ENCODE assay signal across 3 fruit fly cellular contexts in genomic region chr3L:19495991-19496588, dm6.
TF ChIP-seq lines count a peak whose summit lies in the region.

No protein-coding gene starts in this region.

- TF ChIP-seq CTCF in whole organism, embryonic (GFP tag; optimal IDR thresholded peaks at IDR 0.05; lab: Kevin White, UChicago) = no peak

TF ChIP-seq in whole organism, adult, 20 proteins besides CTCF, POLR2A, EP300 and RAD21:
- TF ChIP-seq CG7101 (tag; optimal IDR thresholded peaks at IDR 0.05; lab: Kevin White, UChicago) = peak; percentile 10
- TF ChIP-seq kay (GFP tag; lab: Kevin White, UChicago; ENCODE audit: borderline replicate concordance) = peak; percentile 81
- no peak for TF ChIP-seq CG33017 (tag; optimal IDR thresholded peaks at IDR 0.05; lab: Kevin White, UChicago)
- peak; percentile 9 for TF ChIP-seq pad (GFP tag; optimal IDR thresholded peaks at IDR 0.05; lab: Kevin White, UChicago)
- TF ChIP-seq tj (GFP tag; optimal IDR thresholded peaks at IDR 0.05; lab: Kevin White, UChicago) = peak; percentile 96
- TF ChIP-seq cic (GFP tag; optimal IDR thresholded peaks at IDR 0.05; lab: Kevin White, UChicago) = peak; percentile 75
- no peak for TF ChIP-seq Hr96 (GFP tag; optimal IDR thresholded peaks at IDR 0.05; lab: Kevin White, UChicago)
- TF ChIP-seq bab1 (GFP tag; optimal IDR thresholded peaks at IDR 0.05; lab: Kevin White, UChicago) = no peak
- TF ChIP-seq Mnt (GFP tag; optimal IDR thresholded peaks at IDR 0.05; lab: Kevin White, UChicago) = no peak
- TF ChIP-seq Crg-1 (GFP tag; optimal IDR thresholded peaks at IDR 0.05; lab: Kevin White, UChicago) = no peak
- peak; percentile 28 for TF ChIP-seq CG12768 (GFP tag; optimal IDR thresholded peaks at IDR 0.05; lab: Kevin White, UChicago)
- TF ChIP-seq CG14711 (tag; optimal IDR thresholded peaks at IDR 0.05; lab: Kevin White, UChicago) = peak; percentile 27
- TF ChIP-seq ovo (GFP tag; optimal IDR thresholded peaks at IDR 0.05; lab: Kevin White, UChicago) = no peak
- TF ChIP-seq CG5204 (GFP tag; optimal IDR thresholded peaks at IDR 0.05; lab: Kevin White, UChicago) = no peak
- peak; percentile 60 for TF ChIP-seq CG7045 (GFP tag; optimal IDR thresholded peaks at IDR 0.05; lab: Kevin White, UChicago)

TF ChIP-seq in whole organism, embryonic, 481 proteins besides CTCF, POLR2A, EP300 and RAD21 (continues in another document):
- TF ChIP-seq CoRest (tag; optimal IDR thresholded peaks at IDR 0.05; lab: Kevin White, UChicago) = peak; percentile 8
- peak; percentile 24 for TF ChIP-seq mirr (GFP tag; optimal IDR thresholded peaks at IDR 0.05; lab: Kevin White, UChicago)
- no peak for TF ChIP-seq CG15011 (GFP tag; optimal IDR thresholded peaks at IDR 0.05; lab: Kevin White, UChicago)
- TF ChIP-seq CG14050 (GFP tag; IDR thresholded peaks at IDR 0.05; lab: Robert Waterston, UW) = no peak
- peak; percentile 36 for TF ChIP-seq Fer1 (GFP tag; optimal IDR thresholded peaks at IDR 0.05; lab: Kevin White, UChicago)
- no peak for TF ChIP-seq CG32767 (GFP tag; IDR thresholded peaks at IDR 0.05; lab: Robert Waterston, UW)
- TF ChIP-seq tgo (GFP tag; IDR thresholded peaks at IDR 0.05; lab: Robert Waterston, UW) = no peak
- no peak for TF ChIP-seq CG18262 (tag; optimal IDR thresholded peaks at IDR 0.05; lab: Kevin White, UChicago)
- peak; percentile 24 for TF ChIP-seq sd (tag; optimal IDR thresholded peaks at IDR 0.05; lab: Kevin White, UChicago)
- peak; percentile 32 for TF ChIP-seq wek (GFP tag; optimal IDR thresholded peaks at IDR 0.05; lab: Kevin White, UChicago)
- TF ChIP-seq fd96Cb (tag; optimal IDR thresholded peaks at IDR 0.05; lab: Kevin White, UChicago) = no peak
- peak; percentile 14 for TF ChIP-seq CG3281 (GFP tag; optimal IDR thresholded peaks at IDR 0.05; lab: Kevin White, UChicago)
- peak; percentile 0 for TF ChIP-seq CG31365 (tag; optimal IDR thresholded peaks at IDR 0.05; lab: Kevin White, UChicago)
- peak; percentile 63 for TF ChIP-seq CG34376 (GFP tag; optimal IDR thresholded peaks at IDR 0.05; lab: Kevin White, UChicago)
- TF ChIP-seq unpg (GFP tag; optimal IDR thresholded peaks at IDR 0.05; lab: Kevin White, UChicago) = peak; percentile 12
- peak; percentile 13 for TF ChIP-seq CG11504 (tag; optimal IDR thresholded peaks at IDR 0.05; lab: Kevin White, UChicago)
- TF ChIP-seq CG4328 (GFP tag; optimal IDR thresholded peaks at IDR 0.05; lab: Kevin White, UChicago) = no peak
- no peak for TF ChIP-seq CG2202 (tag; optimal IDR thresholded peaks at IDR 0.05; lab: Kevin White, UChicago)
- no peak for TF ChIP-seq h (optimal IDR thresholded peaks at IDR 0.05; lab: Kevin White, UChicago)
- TF ChIP-seq HHEX (GFP tag; optimal IDR thresholded peaks at IDR 0.05; lab: Kevin White, UChicago) = peak; percentile 22
- TF ChIP-seq CG15269 (tag; optimal IDR thresholded peaks at IDR 0.05; lab: Kevin White, UChicago) = peak; percentile 19
- peak; percentile 28 for TF ChIP-seq CG15514 (GFP tag; optimal IDR thresholded peaks at IDR 0.05; lab: Kevin White, UChicago)
- TF ChIP-seq org-1 (GFP tag; optimal IDR thresholded peaks at IDR 0.05; lab: Kevin White, UChicago) = no peak
- TF ChIP-seq sug (tag; optimal IDR thresholded peaks at IDR 0.05; lab: Kevin White, UChicago) = peak; percentile 65
- 0 out of 4 replicates have a peak, but pooled peaks have one; percentile 23 for TF ChIP-seq chinmo (GFP tag; IDR thresholded peaks at IDR 0.05; lab: Robert Waterston, UW; ENCODE audit: partially characterized antibody)
- no peak for TF ChIP-seq Hr51 (GFP tag; optimal IDR thresholded peaks at IDR 0.05; lab: Kevin White, UChicago)
- no peak for TF ChIP-seq z (GFP tag; IDR thresholded peaks at IDR 0.05; lab: Robert Waterston, UW)
- TF ChIP-seq CG1647 (GFP tag; optimal IDR thresholded peaks at IDR 0.05; lab: Kevin White, UChicago) = no peak
- no peak for TF ChIP-seq Hr39 (optimal IDR thresholded peaks at IDR 0.05; lab: Kevin White, UChicago)
- peak; percentile 2 for TF ChIP-seq CG12659 (GFP tag; optimal IDR thresholded peaks at IDR 0.05; lab: Kevin White, UChicago)
- no peak for TF ChIP-seq mld (GFP tag; IDR thresholded peaks at IDR 0.05; lab: Robert Waterston, UW; ENCODE audit: partially characterized antibody)
- no peak for TF ChIP-seq sob (GFP tag; IDR thresholded peaks at IDR 0.05; lab: Robert Waterston, UW)
- TF ChIP-seq exex (tag; optimal IDR thresholded peaks at IDR 0.05; lab: Kevin White, UChicago) = peak; percentile 46
- TF ChIP-seq esg (GFP tag; conservative IDR thresholded peaks at IDR 0.05; lab: Robert Waterston, UW) = no peak
- TF ChIP-seq Med (GFP tag; lab: Kevin White, UChicago) = no peak
- peak; percentile 33 for TF ChIP-seq CG13296 (GFP tag; optimal IDR thresholded peaks at IDR 0.05; lab: Kevin White, UChicago)
- no peak for TF ChIP-seq Jarid2 (GFP tag; optimal IDR thresholded peaks at IDR 0.05; lab: Kevin White, UChicago)
- no peak for TF ChIP-seq mam (GFP tag; optimal IDR thresholded peaks at IDR 0.05; lab: Kevin White, UChicago)
- no peak for TF ChIP-seq Dek (tag; optimal IDR thresholded peaks at IDR 0.05; lab: Kevin White, UChicago)
- no peak for TF ChIP-seq Doc2 (GFP tag; IDR thresholded peaks at IDR 0.05; lab: Robert Waterston, UW)
- TF ChIP-seq gt (GFP tag; IDR thresholded peaks at IDR 0.05; lab: Robert Waterston, UW) = no peak

TF ChIP-seq in whole organism, prepupa, 60 proteins besides CTCF, POLR2A, EP300 and RAD21:
- no peak for TF ChIP-seq Sox14 (GFP tag; optimal IDR thresholded peaks at IDR 0.05; lab: Kevin White, UChicago)
- TF ChIP-seq CG31627 (GFP tag; optimal IDR thresholded peaks at IDR 0.05; lab: Kevin White, UChicago) = no peak
- TF ChIP-seq Ets96B (tag; optimal IDR thresholded peaks at IDR 0.05; lab: Kevin White, UChicago) = no peak
- TF ChIP-seq Eip75B (GFP tag; optimal IDR thresholded peaks at IDR 0.05; lab: Kevin White, UChicago) = no peak
- peak; percentile 44 for TF ChIP-seq Eip78C (GFP tag; lab: Kevin White, UChicago)
- peak; percentile 80 for TF ChIP-seq svp (GFP tag; lab: Kevin White, UChicago)
- TF ChIP-seq fkh (GFP tag; optimal IDR thresholded peaks at IDR 0.05; lab: Kevin White, UChicago) = peak; percentile 71
- no peak for TF ChIP-seq CG8119 (GFP tag; IDR thresholded peaks at IDR 0.05; lab: Robert Waterston, UW)
- no peak for TF ChIP-seq Sox102F (GFP tag; optimal IDR thresholded peaks at IDR 0.05; lab: Kevin White, UChicago)
- no peak for TF ChIP-seq topi (GFP tag; optimal IDR thresholded peaks at IDR 0.05; lab: Kevin White, UChicago)
- TF ChIP-seq Met (GFP tag; optimal IDR thresholded peaks at IDR 0.05; lab: Kevin White, UChicago) = no peak
- no peak for TF ChIP-seq CG11762 (GFP tag; optimal IDR thresholded peaks at IDR 0.05; lab: Kevin White, UChicago; ENCODE audit: insufficient read depth)
TF ChIP-seq in whole organism, prepupa: peak in this region for 3.
